Worm (Caenorhabditis elegans): ENCODE data around the gene mlcd-1.

DNA sequence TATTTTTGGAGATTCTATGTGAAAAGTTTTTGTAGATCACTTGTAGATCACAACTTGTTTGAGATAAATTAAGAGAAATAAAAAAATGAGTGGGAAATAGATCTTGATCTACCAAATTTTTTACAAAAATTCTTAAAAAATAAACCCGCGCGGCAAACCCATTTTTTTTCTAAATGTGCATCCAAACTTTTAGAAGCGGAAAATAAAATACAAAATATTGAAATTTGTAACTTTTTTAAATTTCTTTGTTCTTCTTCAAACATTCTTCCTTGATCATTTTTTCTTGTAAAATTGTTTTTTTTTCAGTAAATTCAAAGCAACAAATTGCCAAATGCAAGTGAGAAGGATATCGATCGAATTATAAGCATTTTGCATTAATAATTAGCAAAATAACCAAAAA lies 47.9 kb downstream of the mlcd-1 start, which contains the start of gene cdh-4:
- TF ChIP-seq pha-4 (tag; optimal IDR thresholded peaks at IDR 0.05) (no peak), unc-120 (tag; optimal IDR thresholded peaks at IDR 0.05; ENCODE audit: poor library complexity, severe bottlenecking) (no peak), ces-1 (GFP tag; optimal IDR thresholded peaks at IDR 0.05) (no peak), nhr-76 (tag; optimal IDR thresholded peaks at IDR 0.05) (no peak), ceh-39 (tag; optimal IDR thresholded peaks at IDR 0.05) (no peak), unc-62 (GFP tag; optimal IDR thresholded peaks at IDR 0.05) (no peak), lin-32 (GFP tag; optimal IDR thresholded peaks at IDR 0.05) (no peak), lin-13 (tag; optimal IDR thresholded peaks at IDR 0.05) (no peak), sptf-1 (tag; optimal IDR thresholded peaks at IDR 0.05) (no peak), ceh-83 (GFP tag; optimal IDR thresholded peaks at IDR 0.05) (no peak), mls-2 (tag; optimal IDR thresholded peaks at IDR 0.05) (no peak)
